Worm (Caenorhabditis elegans) whole organism, late embryonic: ENCODE results near the gene F44G4.7.

Source experiments
- ceh-19 ChIP-seq: fragments of 200-800 bp; sonication (Bioruptor generic); optimal IDR thresholded peaks from 2 replicates; lab custom pipeline; 2018; ENCODE audit warnings: mild to moderate bottlenecking, missing genetic modification characterization, missing compliant biosample characterization
- ceh-31 ChIP-seq: sonication (generic microtip); optimal IDR thresholded peaks from 2 replicates; lab custom pipeline; 2016; ENCODE audit warnings: missing genetic modification characterization, missing compliant biosample characterization
- ceh-45 ChIP-seq: fragments of 200-800 bp; sonication (Bioruptor generic); IDR thresholded peaks from 2 replicates; pipeline ENCODE4 v1.3.6; 2022; ENCODE audit warnings: missing genetic modification reagents, missing genetic modification characterization, missing compliant biosample characterization
- dve-1 ChIP-seq: sonication (generic microtip); optimal IDR thresholded peaks from 2 replicates; lab custom pipeline; 2017; ENCODE audit warnings: antibody characterized with exemption, mild to moderate bottlenecking, missing genetic modification characterization, missing compliant biosample characterization
- ets-4 ChIP-seq: sonication (generic microtip); optimal IDR thresholded peaks from 2 replicates; lab custom pipeline; 2016; ENCODE audit warnings: missing genetic modification characterization, missing compliant biosample characterization
- hlh-30 ChIP-seq: sonication (generic microtip); optimal IDR thresholded peaks from 2 replicates; lab custom pipeline; 2017; ENCODE audit warnings: antibody characterized with exemption, missing genetic modification characterization, missing compliant biosample characterization; ENCODE audit not compliant: insufficient read depth
- pha-4 ChIP-seq: fragments of 150-350 bp; optimal IDR thresholded peaks from 2 replicates; lab custom pipeline; 2018; ENCODE audit warnings: missing biosample characterization, missing genetic modification reagents, missing genetic modification characterization
- syd-9 ChIP-seq: sonication (generic microtip); optimal IDR thresholded peaks from 2 replicates; lab custom pipeline; 2016; ENCODE audit warnings: mild to moderate bottlenecking, missing genetic modification characterization, moderate library complexity, missing compliant biosample characterization

DNA sequence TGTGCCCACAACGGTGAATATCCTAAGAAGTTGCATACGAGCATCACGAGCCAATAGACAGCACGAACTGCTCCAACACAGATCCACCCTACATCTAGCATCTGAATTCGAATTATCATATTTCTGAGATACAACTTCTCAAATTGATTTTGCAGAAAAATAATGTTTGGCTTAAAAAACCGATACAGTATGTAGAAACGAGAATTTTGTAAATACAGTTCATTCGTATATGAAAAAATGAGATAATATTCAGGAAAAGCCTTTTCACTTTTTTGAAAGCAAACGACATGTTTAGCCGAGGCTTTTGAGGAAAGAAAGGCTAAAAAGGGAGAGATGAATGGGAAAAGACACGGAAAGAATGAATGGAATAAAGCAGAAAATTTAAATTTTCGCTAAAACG is 36.3 kb upstream of the F44G4.7 start, which contains the start of gene F37B12.3:
- TF ChIP-seq pha-4 (tag; lab: Kevin White, UChicago) (no peak), syd-9 (tag; lab: Kevin White, UChicago) (no peak), dve-1 (tag; lab: Kevin White, UChicago) (no peak), ceh-31 (tag; lab: Kevin White, UChicago) (no peak), ceh-19 (GFP tag; lab: Kevin White, UChicago) (no peak), ceh-45 (GFP tag; lab: Robert Waterston, UW) (no peak), hlh-30 (tag; lab: Kevin White, UChicago) (no peak), ets-4 (tag; lab: Kevin White, UChicago) (no peak)
